Worm (Caenorhabditis elegans) whole organism, L2 larva: Measurements from ENCODE around the gene elof-1.

Source experiments
- ZK546.5 ChIP-seq: sonication (generic microtip); optimal IDR thresholded peaks from 2 replicates; lab custom pipeline; 2017; ENCODE audit warnings: missing biosample characterization, missing genetic modification characterization
- ama-1 ChIP-seq: fragments of 150-350 bp; optimal IDR thresholded peaks from 2 replicates; lab custom pipeline; 2018; ENCODE audit warnings: inconsistent platforms
- blmp-1 ChIP-seq: sonication (generic microtip); optimal IDR thresholded peaks from 2 replicates; lab custom pipeline; 2017; ENCODE audit warnings: missing genetic modification characterization, mild to moderate bottlenecking, missing compliant biosample characterization, antibody characterized with exemption, moderate library complexity; ENCODE audit not compliant: insufficient read depth
- ceh-82 ChIP-seq: fragments of 150-350 bp; optimal IDR thresholded peaks from 2 replicates; lab custom pipeline; 2014; ENCODE audit warnings: missing biosample characterization, missing genetic modification characterization
- elt-1 ChIP-seq: fragments of 150-350 bp; optimal IDR thresholded peaks from 2 replicates; lab custom pipeline; 2014; ENCODE audit warnings: missing biosample characterization, missing genetic modification characterization
- nhr-11 ChIP-seq: fragments of 150-350 bp; optimal IDR thresholded peaks from 2 replicates; lab custom pipeline; 2014; ENCODE audit warnings: missing biosample characterization, missing genetic modification characterization
- nhr-12 ChIP-seq: fragments of 150-350 bp; optimal IDR thresholded peaks from 2 replicates; lab custom pipeline; 2014; ENCODE audit warnings: missing biosample characterization, missing genetic modification characterization
- nhr-237 ChIP-seq: fragments of 150-350 bp; optimal IDR thresholded peaks from 2 replicates; lab custom pipeline; 2014; ENCODE audit warnings: missing biosample characterization, missing genetic modification characterization
- sem-4 ChIP-seq: fragments of 150-350 bp; optimal IDR thresholded peaks from 2 replicates; lab custom pipeline; 2014; ENCODE audit warnings: missing biosample characterization, missing genetic modification reagents, missing genetic modification characterization
- snpc-4 ChIP-seq: fragments of 150-350 bp; optimal IDR thresholded peaks from 2 replicates; lab custom pipeline; 2014; ENCODE audit warnings: missing biosample characterization, missing genetic modification characterization
- unc-62 ChIP-seq: fragments of 150-350 bp; optimal IDR thresholded peaks from 2 replicates; lab custom pipeline; 2014; ENCODE audit warnings: missing biosample characterization, missing genetic modification reagents, missing genetic modification characterization
- ztf-11 ChIP-seq: sonication (generic microtip); optimal IDR thresholded peaks from 2 replicates; lab custom pipeline; 2017; ENCODE audit warnings: missing biosample characterization, missing genetic modification characterization

- no peak for TF ChIP-seq ama-1 (lab: Kevin White, UChicago)
- TF ChIP-seq nhr-12: no peak
- no peak for TF ChIP-seq sem-4 (tag; lab: Kevin White, UChicago)
- TF ChIP-seq nhr-11 (tag; lab: Kevin White, UChicago): no peak
- no peak for TF ChIP-seq snpc-4 (tag; lab: Kevin White, UChicago)
- TF ChIP-seq ceh-82 (tag; lab: Kevin White, UChicago): no peak
- no peak for TF ChIP-seq nhr-237 (tag; lab: Kevin White, UChicago)
- TF ChIP-seq ztf-11: no peak
- no peak for TF ChIP-seq ZK546.5 (tag; lab: Kevin White, UChicago)
- no peak for TF ChIP-seq elt-1 (tag; lab: Kevin White, UChicago)
- no peak for TF ChIP-seq unc-62 (GFP tag; lab: Kevin White, UChicago)
- no peak for TF ChIP-seq blmp-1 (tag; lab: Kevin White, UChicago)
These were observed 30.3 kb upstream of the elof-1 start for ce11 chrII:14319227-14319626.
